Fruit fly (Drosophila melanogaster): ENCODE data around the gene RecQ4.

DNA sequence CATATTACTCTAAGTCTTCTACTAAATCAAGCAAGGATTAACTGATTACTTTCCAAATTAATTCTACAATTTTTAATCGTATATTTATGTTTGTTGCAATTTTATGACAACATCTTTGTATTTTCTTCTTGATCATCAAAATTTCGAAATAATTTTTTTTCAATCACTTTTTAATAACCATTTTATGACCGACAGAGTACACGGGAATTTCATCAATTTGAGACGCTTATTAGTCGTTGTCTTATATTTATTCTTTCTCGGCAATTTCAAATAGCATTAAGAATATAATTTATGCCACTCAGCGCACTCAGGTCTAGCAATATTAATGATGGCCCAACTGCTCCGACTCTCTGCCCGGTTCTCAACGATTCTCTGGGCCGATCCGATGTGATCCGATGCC, 39.2 kb upstream of the RecQ4 start, which contains the start of gene CG8012:
- TF ChIP-seq CG30431 (GFP tag; optimal IDR thresholded peaks at IDR 0.05) = no peak
- no peak for TF ChIP-seq psq (GFP tag; optimal IDR thresholded peaks at IDR 0.05)
- TF ChIP-seq NK7.1 (GFP tag; optimal IDR thresholded peaks at IDR 0.05) = no peak
- no peak for TF ChIP-seq Bgb (GFP tag; IDR thresholded peaks at IDR 0.05; ENCODE audit: partially characterized antibody)
- no peak for TF ChIP-seq CG18619 (GFP tag; optimal IDR thresholded peaks at IDR 0.05)
- no peak for TF ChIP-seq Dfd (GFP tag; optimal IDR thresholded peaks at IDR 0.05)
